Worm (Caenorhabditis elegans) whole organism, L2 larva: ENCODE measurements around the gene arl-5.

Experiments
- ceh-16 ChIP-seq: fragments of 150-350 bp; optimal IDR thresholded peaks from 2 replicates; lab custom pipeline; 2014; ENCODE audit warnings: missing biosample characterization, missing genetic modification characterization
- egl-27 ChIP-seq: sonication (generic microtip); optimal IDR thresholded peaks from 3 replicates; lab custom pipeline; 2017; ENCODE audit warnings: missing biosample characterization, missing genetic modification reagents, missing genetic modification characterization
- fos-1 ChIP-seq: fragments of 150-350 bp; optimal IDR thresholded peaks from 2 replicates; lab custom pipeline; 2014; ENCODE audit warnings: missing biosample characterization, missing genetic modification characterization
- lin-39 ChIP-seq: fragments of 150-350 bp; optimal IDR thresholded peaks from 2 replicates; lab custom pipeline; 2014; ENCODE audit warnings: missing biosample characterization, missing genetic modification reagents, missing genetic modification characterization
- mab-5 ChIP-seq: fragments of 150-350 bp; optimal IDR thresholded peaks from 2 replicates; lab custom pipeline; 2014; ENCODE audit warnings: missing biosample characterization, missing genetic modification characterization
- nhr-12 ChIP-seq: fragments of 150-350 bp; optimal IDR thresholded peaks from 2 replicates; lab custom pipeline; 2014; ENCODE audit warnings: missing biosample characterization, missing genetic modification characterization
- nhr-237 ChIP-seq: fragments of 150-350 bp; optimal IDR thresholded peaks from 2 replicates; lab custom pipeline; 2014; ENCODE audit warnings: missing biosample characterization, missing genetic modification characterization
- nhr-77 ChIP-seq: fragments of 150-350 bp; optimal IDR thresholded peaks from 2 replicates; lab custom pipeline; 2014; ENCODE audit warnings: missing biosample characterization, missing genetic modification characterization
- sem-4 ChIP-seq: fragments of 150-350 bp; optimal IDR thresholded peaks from 2 replicates; lab custom pipeline; 2014; ENCODE audit warnings: missing biosample characterization, missing genetic modification reagents, missing genetic modification characterization
- snpc-4 ChIP-seq: fragments of 150-350 bp; optimal IDR thresholded peaks from 2 replicates; lab custom pipeline; 2014; ENCODE audit warnings: missing biosample characterization, missing genetic modification characterization
- unc-39 ChIP-seq: fragments of 150-350 bp; optimal IDR thresholded peaks from 2 replicates; lab custom pipeline; 2014; ENCODE audit warnings: missing biosample characterization, missing genetic modification characterization
- ztf-11 ChIP-seq: sonication (generic microtip); optimal IDR thresholded peaks from 2 replicates; lab custom pipeline; 2017; ENCODE audit warnings: missing biosample characterization, missing genetic modification characterization

- no peak for TF ChIP-seq egl-27 (tag; lab: Kevin White, UChicago)
- no peak for TF ChIP-seq nhr-77 (tag; lab: Kevin White, UChicago)
- TF ChIP-seq lin-39 (tag; lab: Kevin White, UChicago): no peak
- no peak for TF ChIP-seq nhr-12 (tag; lab: Kevin White, UChicago)
- no peak for TF ChIP-seq mab-5 (tag; lab: Kevin White, UChicago)
- TF ChIP-seq unc-39 (tag; lab: Kevin White, UChicago): no peak
- no peak for TF ChIP-seq snpc-4 (tag; lab: Kevin White, UChicago)
- TF ChIP-seq nhr-237: no peak
- TF ChIP-seq sem-4 (tag; lab: Kevin White, UChicago): no peak
- TF ChIP-seq fos-1: no peak
- no peak for TF ChIP-seq ztf-11
- TF ChIP-seq ceh-16 (tag; lab: Kevin White, UChicago): no peak
Measured at ce11 chrIII:9789083-9789482, 34.0 kb upstream of the arl-5 start.
